Fruit fly (Drosophila melanogaster): Measurements from ENCODE around the gene CG15385.
A peak's percentile ranks its signal among the peaks of the same experiment; 100 is the strongest.

Gene CG15385

dm6 chr2L:2182735-2183340, 29.5 kb downstream of the CG15385 start (continued):
- TF ChIP-seq dati (GFP tag; IDR thresholded peaks at IDR 0.05) (no peak), dysf (GFP tag; IDR thresholded peaks at IDR 0.05) (no peak; the same call in 2 of the 3 replicates), schlank (tag; optimal IDR thresholded peaks at IDR 0.05) (no peak), Dek (tag; optimal IDR thresholded peaks at IDR 0.05) (no peak), Oaz (GFP tag; IDR thresholded peaks at IDR 0.05) (no peak), mam (GFP tag; optimal IDR thresholded peaks at IDR 0.05) (no peak), Drgx (GFP tag; IDR thresholded peaks at IDR 0.05) (peak; percentile 62), Sin3A (optimal IDR thresholded peaks at IDR 0.05) (no peak), salm (tag; optimal IDR thresholded peaks at IDR 0.05) (no peak), org-1 (GFP tag; optimal IDR thresholded peaks at IDR 0.05) (peak; percentile 75), CG3847 (GFP tag; IDR thresholded peaks at IDR 0.05) (0 out of 2 replicates have a peak, but pooled peaks have one; percentile 12), sqz (GFP tag; optimal IDR thresholded peaks at IDR 0.05) (peak; percentile 36), br (optimal IDR thresholded peaks at IDR 0.05) (no peak), nau (GFP tag; optimal IDR thresholded peaks at IDR 0.05) (no peak), CG9609 (GFP tag; optimal IDR thresholded peaks at IDR 0.05) (peak; percentile 54), CG1832 (GFP tag; optimal IDR thresholded peaks at IDR 0.05) (no peak), CG1602 (GFP tag; optimal IDR thresholded peaks at IDR 0.05) (peak; percentile 65), Xbp1 (GFP tag; optimal IDR thresholded peaks at IDR 0.05) (peak; percentile 53), CG10366 (GFP tag; IDR thresholded peaks at IDR 0.05) (peak; percentile 23; the same call in 1 of the 2 replicates), CG17361 (GFP tag; IDR thresholded peaks at IDR 0.05) (peak; percentile 66; the same call in 2 of the 3 replicates), Asciz (GFP tag; optimal IDR thresholded peaks at IDR 0.05) (no peak), vfl (GFP tag; optimal IDR thresholded peaks at IDR 0.05) (no peak), E2f2 (GFP tag; IDR thresholded peaks at IDR 0.05) (0 out of 2 replicates have a peak, but pooled peaks have one; percentile 27), CG6689 (GFP tag; IDR thresholded peaks at IDR 0.05) (peak; percentile 79), her (GFP tag; optimal IDR thresholded peaks at IDR 0.05) (peak; percentile 48), CG2199 (GFP tag; IDR thresholded peaks at IDR 0.05) (peak; percentile 67; the same call in 2 of the 3 replicates), CG34376 (GFP tag; optimal IDR thresholded peaks at IDR 0.05) (no peak), slp2 (GFP tag; optimal IDR thresholded peaks at IDR 0.05) (peak; percentile 15), CG15696 (tag; optimal IDR thresholded peaks at IDR 0.05) (peak; percentile 96), Dip2 (GFP tag; IDR thresholded peaks at IDR 0.05) (no peak), Eip74EF (GFP tag; optimal IDR thresholded peaks at IDR 0.05) (no peak), CG17186 (GFP tag; optimal IDR thresholded peaks at IDR 0.05) (peak; percentile 43), jing (GFP tag; optimal IDR thresholded peaks at IDR 0.05) (peak; percentile 36), Hr39 (optimal IDR thresholded peaks at IDR 0.05) (no peak), tll (GFP tag; optimal IDR thresholded peaks at IDR 0.05) (no peak), repo (GFP tag; optimal IDR thresholded peaks at IDR 0.05) (peak; percentile 50), so (GFP tag; IDR thresholded peaks at IDR 0.05) (0 out of 3 replicates have a peak, but pooled peaks have one; percentile 38), Mes4 (GFP tag; optimal IDR thresholded peaks at IDR 0.05) (peak; percentile 58), CG6654 (GFP tag; optimal IDR thresholded peaks at IDR 0.05) (peak; percentile 10), Myb (GFP tag; optimal IDR thresholded peaks at IDR 0.05) (peak; percentile 12), pita (GFP tag; optimal IDR thresholded peaks at IDR 0.05) (no peak), Dll (GFP tag; IDR thresholded peaks at IDR 0.05; ENCODE audit: partially characterized antibody) (no peak), CG13424 (tag; optimal IDR thresholded peaks at IDR 0.05) (peak; percentile 45), Side (GFP tag; optimal IDR thresholded peaks at IDR 0.05) (peak; percentile 73), tio (GFP tag; optimal IDR thresholded peaks at IDR 0.05) (peak; percentile 32), sens-2 (GFP tag; IDR thresholded peaks at IDR 0.05) (peak; percentile 68; the same call in 1 of the 2 replicates), Hey (tag; optimal IDR thresholded peaks at IDR 0.05) (no peak), CG18262 (tag; optimal IDR thresholded peaks at IDR 0.05) (peak; percentile 88), CG5953 (GFP tag; IDR thresholded peaks at IDR 0.05) (no peak), Hsf (GFP tag; optimal IDR thresholded peaks at IDR 0.05) (peak; percentile 64), nerfin-2 (GFP tag; IDR thresholded peaks at IDR 0.05; ENCODE audit: partially characterized antibody) (no peak)
